Fruit fly (Drosophila melanogaster): ENCODE results near the gene Cog2.

Cog2 gene

dm6 chr3R:15361490-15361889 lies at the start of gene Cog2, which contains the start of gene Trax:
Gene Cog2, minus strand, starts transcription at chr3R:15361657.
Gene Trax, plus strand, starts transcription at chr3R:15361692.
- TF ChIP-seq CG8159 (tag; optimal IDR thresholded peaks at IDR 0.05) (no peak), CG15710 (tag; optimal IDR thresholded peaks at IDR 0.05) (no peak), Snoo (tag; optimal IDR thresholded peaks at IDR 0.05) (no peak), fd96Ca (GFP tag; IDR thresholded peaks at IDR 0.05) (no peak), Pif1B (GFP tag; optimal IDR thresholded peaks at IDR 0.05) (no peak), CG32121 (GFP tag; IDR thresholded peaks at IDR 0.05) (peak; percentile 19; the same call in 1 of the 2 replicates)

- TF ChIP-seq EcR (GFP tag; optimal IDR thresholded peaks at IDR 0.05) (peak; percentile 89), CG9948 (tag; optimal IDR thresholded peaks at IDR 0.05) (no peak), Pif1B (GFP tag; optimal IDR thresholded peaks at IDR 0.05) (no peak), CG13204 (GFP tag; optimal IDR thresholded peaks at IDR 0.05) (peak; percentile 24)
Measured at dm6 chr3R:15410689-15411587, 49.5 kb upstream of the Cog2 start.

- no peak for TF ChIP-seq D1 (tag; optimal IDR thresholded peaks at IDR 0.05)
- peak; percentile 73; the same call in 1 of the 3 replicates for TF ChIP-seq fd96Ca (GFP tag; IDR thresholded peaks at IDR 0.05)
- no peak for TF ChIP-seq CG9948 (tag; optimal IDR thresholded peaks at IDR 0.05)
- TF ChIP-seq CG10348 (GFP tag; IDR thresholded peaks at IDR 0.05): no peak
- TF ChIP-seq CG32121 (GFP tag; IDR thresholded peaks at IDR 0.05): peak; percentile 24; the same call in 1 of the 2 replicates
- TF ChIP-seq CG15710 (tag; optimal IDR thresholded peaks at IDR 0.05): no peak
- TF ChIP-seq gl (tag; optimal IDR thresholded peaks at IDR 0.05): no peak
- TF ChIP-seq CG34367 (tag; optimal IDR thresholded peaks at IDR 0.05): no peak
- TF ChIP-seq CG4496 (GFP tag; IDR thresholded peaks at IDR 0.05): peak; percentile 71; the same call in 2 of the 3 replicates
- TF ChIP-seq Ets98B (GFP tag; IDR thresholded peaks at IDR 0.05): peak; percentile 62
- TF ChIP-seq Snoo (tag; optimal IDR thresholded peaks at IDR 0.05): peak; percentile 28
- TF ChIP-seq rn (GFP tag; IDR thresholded peaks at IDR 0.05): peak; percentile 10; the same call in 1 of the 2 replicates
- no peak for TF ChIP-seq Pif1B (GFP tag; optimal IDR thresholded peaks at IDR 0.05)
- no peak for TF ChIP-seq CG12605 (GFP tag; IDR thresholded peaks at IDR 0.05)
- TF ChIP-seq CG14655 (GFP tag; optimal IDR thresholded peaks at IDR 0.05): peak; percentile 19
- TF ChIP-seq CG17806 (tag; optimal IDR thresholded peaks at IDR 0.05): no peak
- no peak for TF ChIP-seq CG8301 (tag; optimal IDR thresholded peaks at IDR 0.05)
- TF ChIP-seq EcR (GFP tag; optimal IDR thresholded peaks at IDR 0.05): no peak
- TF ChIP-seq CG8159 (tag; optimal IDR thresholded peaks at IDR 0.05): peak; percentile 9
Measured at dm6 chr3R:15409772-15410688, 48.6 kb upstream of the Cog2 start.

- TF ChIP-seq rn (GFP tag; IDR thresholded peaks at IDR 0.05) (peak; percentile 54; the same call in 1 of the 2 replicates), D1 (tag; optimal IDR thresholded peaks at IDR 0.05) (no peak), EcR (GFP tag; optimal IDR thresholded peaks at IDR 0.05) (no peak), CG10348 (GFP tag; IDR thresholded peaks at IDR 0.05) (0 out of 2 replicates have a peak, but pooled peaks have one; percentile 17), CG4496 (GFP tag; IDR thresholded peaks at IDR 0.05) (no peak), Pif1B (GFP tag; optimal IDR thresholded peaks at IDR 0.05) (peak; percentile 0), CG32121 (GFP tag; IDR thresholded peaks at IDR 0.05) (peak; percentile 69), Pif1A (GFP tag; optimal IDR thresholded peaks at IDR 0.05) (peak; percentile 29), CG13204 (GFP tag; optimal IDR thresholded peaks at IDR 0.05) (peak; percentile 27), CG34367 (tag; optimal IDR thresholded peaks at IDR 0.05) (no peak), Ets98B (GFP tag; IDR thresholded peaks at IDR 0.05) (peak; percentile 74; the same call in 1 of the 2 replicates), CG9948 (tag; optimal IDR thresholded peaks at IDR 0.05) (no peak), CG14655 (GFP tag; optimal IDR thresholded peaks at IDR 0.05) (peak; percentile 16), Snoo (tag; optimal IDR thresholded peaks at IDR 0.05) (no peak), fd96Ca (GFP tag; IDR thresholded peaks at IDR 0.05) (peak; percentile 75)
Measured at dm6 chr3R:15409110-15409771, 47.8 kb upstream of the Cog2 start.

- TF ChIP-seq D1 (tag; optimal IDR thresholded peaks at IDR 0.05): no peak
- peak; percentile 23; the same call in 1 of the 3 replicates for TF ChIP-seq fd96Ca (GFP tag; IDR thresholded peaks at IDR 0.05)
- no peak for TF ChIP-seq CG15710 (tag; optimal IDR thresholded peaks at IDR 0.05)
- no peak for TF ChIP-seq CG8159 (tag; optimal IDR thresholded peaks at IDR 0.05)
- no peak for TF ChIP-seq Snoo (tag; optimal IDR thresholded peaks at IDR 0.05)
- TF ChIP-seq CG32121 (GFP tag; IDR thresholded peaks at IDR 0.05): no peak; the same call in 1 of the 2 replicates
Measured at dm6 chr3R:15408131-15408731, 46.8 kb upstream of the Cog2 start, which contains the start of gene Atx2. Gene Atx2, plus strand, starts transcription at chr3R:15408423.

Data from whole organism, pupa.